Worm (Caenorhabditis elegans) whole organism, L3 larva: ENCODE results near the gene eat-4.

Experiments used
- ZK546.5 ChIP-seq: sonication (generic microtip); optimal IDR thresholded peaks from 2 replicates; lab custom pipeline; 2017; ENCODE audit warnings: missing biosample characterization, missing genetic modification characterization
- ama-1 ChIP-seq: fragments of 150-350 bp; optimal IDR thresholded peaks from 2 replicates; lab custom pipeline; 2018
- egl-27 ChIP-seq: sonication (generic microtip); optimal IDR thresholded peaks from 4 replicates; lab custom pipeline; 2017; ENCODE audit warnings: missing biosample characterization, missing genetic modification reagents, missing genetic modification characterization
- hmg-11 ChIP-seq: sonication (generic microtip); optimal IDR thresholded peaks from 2 replicates; lab custom pipeline; 2016; ENCODE audit warnings: missing genetic modification characterization, missing compliant biosample characterization
- lin-39 ChIP-seq: fragments of 150-350 bp; optimal IDR thresholded peaks from 2 replicates; lab custom pipeline; 2018; ENCODE audit warnings: missing biosample characterization, missing genetic modification reagents, missing genetic modification characterization
- nhr-25 ChIP-seq: sonication (generic microtip); optimal IDR thresholded peaks from 2 replicates; lab custom pipeline; 2017; ENCODE audit warnings: missing biosample characterization, missing genetic modification characterization
- nhr-28 ChIP-seq: fragments of 150-350 bp; optimal IDR thresholded peaks from 2 replicates; lab custom pipeline; 2014; ENCODE audit warnings: missing biosample characterization, missing genetic modification characterization
- unc-62 ChIP-seq: fragments of 150-350 bp; sonication (generic microtip); optimal IDR thresholded peaks from 4 replicates; lab custom pipeline; 2014; ENCODE audit warnings: missing biosample characterization, missing genetic modification reagents, missing genetic modification characterization

DNA sequence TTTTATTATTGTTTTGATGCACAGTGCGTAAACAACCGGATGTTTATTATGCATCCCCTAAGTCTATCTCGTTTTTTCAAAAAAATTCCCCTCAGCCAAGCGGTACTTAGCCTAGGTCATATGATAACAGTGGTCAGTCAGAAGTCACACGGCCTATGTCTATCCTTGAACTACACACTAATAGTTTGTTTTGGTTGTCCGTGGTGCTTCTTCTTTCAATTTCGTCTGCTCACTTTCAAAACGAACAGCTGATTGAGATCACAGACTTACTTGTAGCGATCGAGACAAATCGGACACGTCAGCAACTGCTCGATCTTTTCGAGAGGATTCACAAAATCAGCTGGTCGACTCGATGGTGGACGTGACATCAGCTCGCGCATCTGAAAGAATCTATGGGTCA lies 16.3 kb downstream of the eat-4 start:
- TF ChIP-seq ZK546.5 (tag; lab: Kevin White, UChicago) (no peak), lin-39 (tag; lab: Kevin White, UChicago) (no peak), nhr-25 (no peak), unc-62 (no peak), egl-27 (tag; lab: Kevin White, UChicago) (no peak), nhr-28 (tag; lab: Kevin White, UChicago) (no peak), hmg-11 (tag; lab: Kevin White, UChicago) (no peak), ama-1 (no peak)
